Worm (Caenorhabditis elegans): ENCODE measurements around the gene T04H1.13.

DNA sequence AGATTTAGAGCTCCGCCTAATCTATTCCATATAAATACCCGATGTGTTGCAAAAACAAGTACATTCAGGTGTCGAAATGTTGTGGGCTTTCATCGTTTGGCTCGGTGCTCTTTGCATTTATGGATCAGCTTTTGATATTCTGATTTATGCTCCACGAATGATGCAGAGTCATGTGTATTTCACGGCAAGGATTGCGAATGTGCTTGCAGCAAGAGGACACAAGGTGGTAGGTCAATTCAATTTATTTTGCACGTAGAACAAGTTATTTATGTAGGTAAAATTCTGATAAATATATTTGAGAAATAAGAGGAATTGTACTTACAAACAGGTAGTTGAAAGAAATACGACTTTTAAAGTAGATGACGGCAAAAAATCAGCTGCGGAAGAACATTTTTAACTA is 14.1 kb upstream of the T04H1.13 start, which contains the start of gene ugt-56:
- TF ChIP-seq elt-3 (tag; optimal IDR thresholded peaks at IDR 0.05) (no peak), snpc-4 (tag; optimal IDR thresholded peaks at IDR 0.05) (no peak), aly-2 (tag; optimal IDR thresholded peaks at IDR 0.05) (no peak), unc-62 (GFP tag; optimal IDR thresholded peaks at IDR 0.05) (no peak), nhr-12 (tag; optimal IDR thresholded peaks at IDR 0.05) (no peak), nhr-23 (tag; optimal IDR thresholded peaks at IDR 0.05) (no peak), C34F6.9 (tag; optimal IDR thresholded peaks at IDR 0.05) (no peak)
